Worm (Caenorhabditis elegans) whole organism, young adult: Measurements from ENCODE around the gene set-12.

Experiments used
- B0261.1 ChIP-seq: sonication (generic microtip); optimal IDR thresholded peaks from 2 replicates; lab custom pipeline; 2016; ENCODE audit warnings: mild to moderate bottlenecking, missing genetic modification characterization, moderate library complexity, missing compliant biosample characterization
- C17E4.6 ChIP-seq: fragments of 200-800 bp; sonication (Bioruptor generic); IDR thresholded peaks from 2 replicates; pipeline ENCODE4 v1.3.6; 2022; ENCODE audit warnings: missing genetic modification reagents, missing genetic modification characterization, missing compliant biosample characterization
- F39B2.1 ChIP-seq: fragments of 200-800 bp; sonication (Bioruptor generic); IDR thresholded peaks from 2 replicates; pipeline ENCODE4 v1.3.6; 2022; ENCODE audit warnings: missing genetic modification reagents, missing genetic modification characterization, missing compliant biosample characterization
- F57A8.1 ChIP-seq: fragments of 200-800 bp; sonication (Bioruptor generic); optimal IDR thresholded peaks from 2 replicates; lab custom pipeline; 2018; ENCODE audit warnings: mild to moderate bottlenecking, missing genetic modification characterization, moderate library complexity, missing compliant biosample characterization
- Y67H2A.10 ChIP-seq: fragments of 200-800 bp; sonication (Bioruptor generic); conservative IDR thresholded peaks from 2 replicates; pipeline ENCODE4 v1.3.6; 2022; ENCODE audit warnings: missing genetic modification reagents, missing genetic modification characterization, missing compliant biosample characterization
- attf-6 ChIP-seq: fragments of 200-800 bp; sonication (Bioruptor generic); IDR thresholded peaks from 2 replicates; pipeline ENCODE4 v1.3.6; 2022; ENCODE audit warnings: missing genetic modification reagents, missing genetic modification characterization, missing compliant biosample characterization
- ceh-100 ChIP-seq: fragments of 200-800 bp; sonication (Bioruptor generic); IDR thresholded peaks from 2 replicates; pipeline ENCODE4 v1.3.6; 2022; ENCODE audit warnings: missing genetic modification reagents, missing genetic modification characterization, missing compliant biosample characterization
- ceh-27 ChIP-seq: fragments of 200-800 bp; sonication (Bioruptor generic); optimal IDR thresholded peaks from 2 replicates; lab custom pipeline; 2018; ENCODE audit warnings: mild to moderate bottlenecking, missing genetic modification characterization, moderate library complexity, missing compliant biosample characterization
- ekl-4 ChIP-seq: fragments of 200-800 bp; sonication (Bioruptor generic); IDR thresholded peaks from 2 replicates; pipeline ENCODE4 v1.3.6; 2022; ENCODE audit warnings: missing genetic modification reagents, missing genetic modification characterization, missing compliant biosample characterization
- gei-17 ChIP-seq: fragments of 200-800 bp; sonication (Bioruptor generic); optimal IDR thresholded peaks from 2 replicates; lab custom pipeline; 2018; ENCODE audit warnings: mild to moderate bottlenecking, missing genetic modification characterization, missing compliant biosample characterization
- hlh-26 ChIP-seq: fragments of 200-800 bp; sonication (Bioruptor generic); conservative IDR thresholded peaks from 2 replicates; pipeline ENCODE4 v1.3.6; 2022; ENCODE audit warnings: missing genetic modification reagents, missing genetic modification characterization, missing compliant biosample characterization
- lag-1 ChIP-seq: fragments of 200-800 bp; sonication (Bioruptor generic); IDR thresholded peaks from 2 replicates; pipeline ENCODE4 v1.3.6; 2022; ENCODE audit warnings: missing genetic modification reagents, missing genetic modification characterization, missing compliant biosample characterization
- madf-3 ChIP-seq: fragments of 200-800 bp; sonication (Bioruptor generic); IDR thresholded peaks from 2 replicates; pipeline ENCODE4 v1.3.6; 2022; ENCODE audit warnings: missing genetic modification reagents, missing genetic modification characterization, missing compliant biosample characterization
- nhr-120 ChIP-seq: fragments of 200-800 bp; sonication (Bioruptor generic); IDR thresholded peaks from 2 replicates; pipeline ENCODE4 v1.3.6; 2022; ENCODE audit warnings: missing genetic modification characterization, missing compliant biosample characterization
- nhr-27 ChIP-seq: fragments of 200-800 bp; sonication (Bioruptor generic); optimal IDR thresholded peaks from 2 replicates; lab custom pipeline; 2018; ENCODE audit warnings: mild to moderate bottlenecking, missing genetic modification characterization, moderate library complexity, missing compliant biosample characterization
- sdz-38 ChIP-seq: sonication (generic microtip); optimal IDR thresholded peaks from 2 replicates; lab custom pipeline; 2016; ENCODE audit warnings: missing genotype, missing genetic modification characterization, missing compliant biosample characterization
- somi-1 ChIP-seq: fragments of 200-800 bp; sonication (Bioruptor generic); optimal IDR thresholded peaks from 2 replicates; lab custom pipeline; 2018; ENCODE audit warnings: mild to moderate bottlenecking, missing genetic modification characterization, missing compliant biosample characterization
- sptf-2 ChIP-seq: fragments of 200-800 bp; sonication (Bioruptor generic); optimal IDR thresholded peaks from 2 replicates; lab custom pipeline; 2018; ENCODE audit warnings: mild to moderate bottlenecking, missing genetic modification characterization, missing compliant biosample characterization
- unc-130 ChIP-seq: sonication (generic microtip); optimal IDR thresholded peaks from 2 replicates; lab custom pipeline; 2016; ENCODE audit warnings: missing genetic modification reagents, missing genetic modification characterization, missing compliant biosample characterization
- ztf-25 ChIP-seq: fragments of 200-800 bp; sonication (Bioruptor generic); IDR thresholded peaks from 2 replicates; pipeline ENCODE4 v1.3.6; 2022; ENCODE audit warnings: missing genetic modification reagents, missing genetic modification characterization, missing compliant biosample characterization

Gene set-12

DNA sequence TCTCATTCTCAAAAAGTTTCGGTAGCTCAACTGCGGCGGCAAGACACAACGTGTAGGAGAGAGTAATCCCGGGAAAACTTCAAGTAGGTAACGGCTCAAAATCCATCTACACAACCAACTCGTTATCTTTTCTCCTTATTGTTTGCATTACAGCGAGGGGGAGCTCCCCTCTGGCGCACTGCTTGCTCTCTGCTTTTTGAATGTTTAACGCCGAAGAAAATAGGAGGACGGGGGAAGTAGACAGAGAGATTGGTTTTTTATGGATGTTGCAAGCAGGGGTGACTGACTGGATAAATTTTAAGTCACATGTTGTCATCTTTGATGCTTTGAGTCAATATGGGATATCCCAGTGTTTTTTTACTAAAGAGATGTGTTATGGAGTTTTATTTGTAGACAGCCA, 46.5 kb downstream of the set-12 start:
- TF ChIP-seq nhr-27 (tag; lab: Kevin White, UChicago) (no peak), madf-3 (no peak), attf-6 (GFP tag; lab: Robert Waterston, UW) (no peak), gei-17 (no peak), C17E4.6 (GFP tag; lab: Robert Waterston, UW) (no peak), sdz-38 (tag; lab: Kevin White, UChicago) (no peak), ekl-4 (GFP tag; lab: Robert Waterston, UW) (no peak), somi-1 (GFP tag; lab: Kevin White, UChicago) (no peak), ceh-100 (GFP tag; lab: Robert Waterston, UW) (no peak), lag-1 (GFP tag; lab: Robert Waterston, UW) (no peak), F57A8.1 (GFP tag; lab: Kevin White, UChicago) (no peak), B0261.1 (tag; lab: Kevin White, UChicago) (no peak), sptf-2 (GFP tag; lab: Kevin White, UChicago) (no peak), nhr-120 (GFP tag; lab: Robert Waterston, UW) (no peak)

DNA sequence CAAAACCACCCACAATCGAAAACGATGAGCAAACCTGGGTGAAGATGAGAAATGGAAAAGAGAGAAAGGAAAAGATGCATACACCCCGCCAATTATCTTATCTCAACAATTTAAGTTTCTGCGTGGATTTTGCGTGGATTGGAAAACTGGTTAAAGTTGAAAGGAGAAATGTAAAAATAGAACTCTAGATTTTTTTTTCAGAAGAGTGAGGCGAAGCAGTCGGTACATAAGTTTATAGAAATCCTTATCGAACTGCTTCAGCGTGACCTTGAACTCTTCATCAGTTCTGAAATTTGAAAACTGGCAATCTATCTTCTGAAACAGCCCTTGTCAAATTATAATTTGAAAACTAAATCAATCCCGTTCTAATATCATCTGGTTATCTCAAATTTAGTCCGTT, 47.0 kb downstream of the set-12 start, which contains the start of gene clik-2:
Gene clik-2 (minus strand): TSS at position 101 of the 400 bp plus-strand sequence.
- TF ChIP-seq F39B2.1 (GFP tag; lab: Robert Waterston, UW) (no peak), unc-130 (GFP tag; lab: Kevin White, UChicago) (no peak), sdz-38 (tag; lab: Kevin White, UChicago) (no peak), ztf-25 (no peak), ceh-27 (GFP tag; lab: Kevin White, UChicago) (no peak), Y67H2A.10 (GFP tag; lab: Robert Waterston, UW) (no peak), hlh-26 (GFP tag; lab: Robert Waterston, UW) (no peak), C17E4.6 (GFP tag; lab: Robert Waterston, UW) (no peak)
